Worm (Caenorhabditis elegans) whole organism, L1 larva: ENCODE measurements around the gene grl-31.
"Not testable (repeated sequence)": the region's sequence is repeated elsewhere in the genome, so short reads cannot be mapped to it uniquely, and the experiment has no call there.

Experiments
- C16A3.4 ChIP-seq: fragments of 150-350 bp; optimal IDR thresholded peaks from 2 replicates; lab custom pipeline; 2014; ENCODE audit warnings: missing biosample characterization, missing genetic modification characterization
- C34B4.2 ChIP-seq: sonication (generic microtip); optimal IDR thresholded peaks from 2 replicates; lab custom pipeline; 2017; ENCODE audit warnings: mild to moderate bottlenecking, missing genetic modification characterization, missing compliant biosample characterization
- Y116A8C.19 ChIP-seq: sonication (generic microtip); optimal IDR thresholded peaks from 2 replicates; lab custom pipeline; 2016; ENCODE audit warnings: missing compliant biosample characterization, missing genetic modification characterization, borderline replicate concordance
- alr-1 ChIP-seq: fragments of 200-800 bp; sonication (Bioruptor generic); optimal IDR thresholded peaks from 2 replicates; lab custom pipeline; 2018; ENCODE audit warnings: borderline replicate concordance, mild to moderate bottlenecking, missing genetic modification characterization, missing compliant biosample characterization
- aly-2 ChIP-seq: fragments of 150-350 bp; optimal IDR thresholded peaks from 2 replicates; lab custom pipeline; 2014; ENCODE audit warnings: missing biosample characterization, missing genetic modification characterization
- blmp-1 ChIP-seq: fragments of 150-350 bp; optimal IDR thresholded peaks from 2 replicates; lab custom pipeline; 2014; ENCODE audit warnings: missing biosample characterization, missing genetic modification characterization
- ceh-8 ChIP-seq: fragments of 200-800 bp; sonication (Bioruptor generic); optimal IDR thresholded peaks from 2 replicates; lab custom pipeline; 2018; ENCODE audit warnings: mild to moderate bottlenecking, missing genetic modification characterization, moderate library complexity, missing compliant biosample characterization
- ces-1 ChIP-seq: fragments of 150-350 bp; optimal IDR thresholded peaks from 2 replicates; lab custom pipeline; 2014; ENCODE audit warnings: missing biosample characterization, missing genetic modification reagents, missing genetic modification characterization
- efl-3 ChIP-seq: fragments of 200-800 bp; sonication (Bioruptor generic); optimal IDR thresholded peaks from 2 replicates; lab custom pipeline; 2018; ENCODE audit warnings: mild to moderate bottlenecking, missing genetic modification characterization, missing compliant biosample characterization
- egl-13 ChIP-seq: sonication (generic microtip); optimal IDR thresholded peaks from 2 replicates; lab custom pipeline; 2016; ENCODE audit warnings: missing genotype, missing genetic modification reagents, missing genetic modification characterization, missing compliant biosample characterization
- elt-2 ChIP-seq: sonication (generic microtip); optimal IDR thresholded peaks from 2 replicates; lab custom pipeline; 2016; ENCODE audit warnings: missing genetic modification characterization, mild to moderate bottlenecking, inconsistent platforms, missing compliant biosample characterization, missing genetic modification reagents
- elt-3 ChIP-seq, 6 experiments: fragments of 150-350 bp in 1 of 6; sonication (generic microtip); optimal IDR thresholded peaks; 2 replicates each; lab custom pipeline; 2017 to 2018; ENCODE audit warnings: missing biosample characterization in 6 of 6, missing genetic modification characterization in 6 of 6, inconsistent platforms in 1 of 6
- ets-5 ChIP-seq: fragments of 200-800 bp; sonication (Bioruptor generic); IDR thresholded peaks from 2 replicates; pipeline ENCODE4 v1.3.6; 2022; ENCODE audit warnings: missing genetic modification characterization, missing compliant biosample characterization
- fkh-10 ChIP-seq: sonication (generic microtip); optimal IDR thresholded peaks from 2 replicates; lab custom pipeline; 2017; ENCODE audit warnings: missing biosample characterization, missing genetic modification reagents, missing genetic modification characterization
- fkh-4 ChIP-seq: sonication (generic microtip); optimal IDR thresholded peaks from 2 replicates; lab custom pipeline; 2016; ENCODE audit warnings: missing compliant biosample characterization, missing genetic modification characterization, borderline replicate concordance
- fkh-8 ChIP-seq: sonication (generic microtip); optimal IDR thresholded peaks from 2 replicates; lab custom pipeline; 2016; ENCODE audit warnings: mild to moderate bottlenecking, missing genetic modification characterization, missing compliant biosample characterization
- hlh-4 ChIP-seq: sonication (generic microtip); optimal IDR thresholded peaks from 2 replicates; lab custom pipeline; 2016; ENCODE audit warnings: mild to moderate bottlenecking, missing genetic modification characterization, missing compliant biosample characterization
- hpl-2 ChIP-seq: fragments of 150-350 bp; optimal IDR thresholded peaks from 2 replicates; lab custom pipeline; 2014; ENCODE audit warnings: missing biosample characterization, missing genetic modification reagents, missing genetic modification characterization
- jun-1 ChIP-seq: fragments of 150-350 bp; optimal IDR thresholded peaks from 2 replicates; lab custom pipeline; 2014; ENCODE audit warnings: missing biosample characterization, missing genetic modification reagents, missing genetic modification characterization
- lin-14 ChIP-seq: fragments of 200-800 bp; sonication (Bioruptor generic); optimal IDR thresholded peaks from 2 replicates; lab custom pipeline; 2018; ENCODE audit warnings: mild to moderate bottlenecking, missing genetic modification characterization, moderate library complexity, missing compliant biosample characterization
- lin-15B ChIP-seq: fragments of 150-350 bp; sonication (generic microtip); optimal IDR thresholded peaks from 3 replicates; lab custom pipeline; 2014; ENCODE audit warnings: missing biosample characterization, missing genetic modification characterization
- lin-35 ChIP-seq, 2 experiments: fragments of 150-350 bp; optimal IDR thresholded peaks; 2 replicates each; lab custom pipeline; 2014; ENCODE audit warnings: missing biosample characterization in 2 of 2, missing genetic modification characterization in 2 of 2, missing genetic modification reagents in 2 of 2
- lir-3 ChIP-seq: sonication (generic microtip); optimal IDR thresholded peaks from 2 replicates; lab custom pipeline; 2016; ENCODE audit warnings: mild to moderate bottlenecking, missing genetic modification characterization, moderate library complexity, missing compliant biosample characterization; ENCODE audit not compliant: poor library complexity
- lsy-2 ChIP-seq, 2 experiments: fragments of 150-350 bp; optimal IDR thresholded peaks; 2 replicates each; lab custom pipeline; 2014; ENCODE audit warnings: missing biosample characterization in 2 of 2, missing genetic modification characterization in 2 of 2
- mab-9 ChIP-seq: fragments of 200-800 bp; sonication (Bioruptor generic); IDR thresholded peaks from 2 replicates; pipeline ENCODE4 v1.3.6; 2022; ENCODE audit warnings: missing genetic modification reagents, missing genetic modification characterization, missing compliant biosample characterization
- mef-2 ChIP-seq: fragments of 150-350 bp; optimal IDR thresholded peaks from 2 replicates; lab custom pipeline; 2014; ENCODE audit warnings: missing biosample characterization, missing genetic modification characterization
- nhr-20 ChIP-seq: sonication (generic microtip); optimal IDR thresholded peaks from 2 replicates; lab custom pipeline; 2016; ENCODE audit warnings: mild to moderate bottlenecking, missing genetic modification characterization, missing compliant biosample characterization
- nhr-77 ChIP-seq: fragments of 150-350 bp; optimal IDR thresholded peaks from 2 replicates; lab custom pipeline; 2014; ENCODE audit warnings: missing biosample characterization, missing genetic modification characterization
- nhr-84 ChIP-seq: sonication (generic microtip); optimal IDR thresholded peaks from 2 replicates; lab custom pipeline; 2017; ENCODE audit warnings: missing biosample characterization, missing genetic modification characterization
- pag-3 ChIP-seq: sonication (generic microtip); optimal IDR thresholded peaks from 2 replicates; lab custom pipeline; 2017; ENCODE audit warnings: missing genetic modification characterization, mild to moderate bottlenecking, missing compliant biosample characterization, antibody characterized with exemption, borderline replicate concordance; ENCODE audit not compliant: insufficient read depth
- pqm-1 ChIP-seq: sonication (generic microtip); optimal IDR thresholded peaks from 3 replicates; lab custom pipeline; 2017; ENCODE audit warnings: missing biosample characterization, missing genetic modification characterization
- rnt-1 ChIP-seq: sonication (generic microtip); optimal IDR thresholded peaks from 2 replicates; lab custom pipeline; 2016; ENCODE audit warnings: mild to moderate bottlenecking, missing genetic modification characterization, moderate library complexity, missing compliant biosample characterization
- snu-23 ChIP-seq: sonication (generic microtip); optimal IDR thresholded peaks from 2 replicates; lab custom pipeline; 2016; ENCODE audit warnings: missing genetic modification characterization, missing compliant biosample characterization
- sptf-1 ChIP-seq: fragments of 150-350 bp; optimal IDR thresholded peaks from 2 replicates; lab custom pipeline; 2014; ENCODE audit warnings: missing biosample characterization, missing genetic modification characterization
- tlp-1 ChIP-seq: fragments of 150-350 bp; optimal IDR thresholded peaks from 2 replicates; lab custom pipeline; 2014; ENCODE audit warnings: missing biosample characterization, missing genetic modification characterization
- unc-62 ChIP-seq: fragments of 150-350 bp; optimal IDR thresholded peaks from 2 replicates; lab custom pipeline; 2014; ENCODE audit warnings: missing biosample characterization, missing genetic modification reagents, missing genetic modification characterization
- unc-98 ChIP-seq: fragments of 200-800 bp; sonication (Bioruptor generic); IDR thresholded peaks from 2 replicates; pipeline ENCODE4 v1.3.6; 2022; ENCODE audit warnings: missing genetic modification characterization, missing compliant biosample characterization
- zag-1 ChIP-seq: fragments of 150-350 bp; optimal IDR thresholded peaks from 2 replicates; lab custom pipeline; 2014; ENCODE audit warnings: missing biosample characterization, missing genetic modification characterization
- zip-4 ChIP-seq: fragments of 200-800 bp; sonication (Bioruptor generic); optimal IDR thresholded peaks from 2 replicates; lab custom pipeline; 2018; ENCODE audit warnings: mild to moderate bottlenecking, missing genetic modification characterization, moderate library complexity, missing compliant biosample characterization
- ztf-11 ChIP-seq, 2 experiments: sonication (generic microtip); optimal IDR thresholded peaks; 2 replicates each; lab custom pipeline; 2016 to 2017; ENCODE audit warnings: missing genetic modification characterization in 2 of 2, missing biosample characterization in 1 of 2, missing compliant biosample characterization in 1 of 2
- ztf-4 ChIP-seq: fragments of 150-350 bp; optimal IDR thresholded peaks from 2 replicates; lab custom pipeline; 2014; ENCODE audit warnings: missing biosample characterization, missing genetic modification characterization

Gene grl-31

ce11 chrV:3606391-3606790, 48.8 kb upstream of the grl-31 start (continued):
- no peak for TF ChIP-seq unc-98 (GFP tag; lab: Robert Waterston, UW)
- no peak for TF ChIP-seq hlh-4 (tag; lab: Kevin White, UChicago)
- no peak for TF ChIP-seq nhr-84 (tag; lab: Kevin White, UChicago)
- TF ChIP-seq pqm-1: no peak
- TF ChIP-seq, all 84 proteins: peak for 10

- TF ChIP-seq zip-4 (GFP tag; lab: Kevin White, UChicago): no peak
- no peak for TF ChIP-seq aly-2
- no peak for TF ChIP-seq tlp-1 (tag; lab: Kevin White, UChicago)
- TF ChIP-seq snu-23 (GFP tag; lab: Kevin White, UChicago): no peak
- no peak for TF ChIP-seq hpl-2 (GFP tag; lab: Kevin White, UChicago)
- TF ChIP-seq sptf-1 (tag; lab: Kevin White, UChicago): no peak
- no peak for TF ChIP-seq mef-2 (tag; lab: Kevin White, UChicago)
- no peak for TF ChIP-seq lin-15B (tag; lab: Kevin White, UChicago)
- TF ChIP-seq jun-1 (tag; lab: Kevin White, UChicago): no peak
- TF ChIP-seq fkh-10 (GFP tag; lab: Kevin White, UChicago): no peak
- TF ChIP-seq efl-3 (GFP tag; lab: Kevin White, UChicago): no peak
- no peak for TF ChIP-seq alr-1
- no peak for TF ChIP-seq ceh-8
- TF ChIP-seq hlh-4 (tag; lab: Kevin White, UChicago): no peak
- no peak for TF ChIP-seq fkh-8 (tag; lab: Kevin White, UChicago)
- no peak for TF ChIP-seq lir-3
Observed at ce11 chrV:3605325-3605724, 47.7 kb upstream of the grl-31 start, which contains the start of gene T22F3.8. Gene T22F3.8, minus strand, starts transcription at chrV:3605425.

ce11 chrV:3600570-3600969, 43.0 kb upstream of the grl-31 start, which contains the start of gene T22F3.7:
Gene T22F3.7, minus strand, starts transcription at chrV:3600670.
- TF ChIP-seq mab-9 (GFP tag; lab: Robert Waterston, UW): no peak

- TF ChIP-seq rnt-1, C16A3.4, C34B4.2 (tag; lab: Kevin White, UChicago): not testable (repeated sequence)
Observed at ce11 chrV:3597052-3597451, 39.5 kb upstream of the grl-31 start, which contains the start of gene srh-212. Gene srh-212, minus strand, starts transcription at chrV:3597152.

- TF ChIP-seq Y116A8C.19 (tag; lab: Kevin White, UChicago): no peak
- TF ChIP-seq ztf-4 (tag; lab: Kevin White, UChicago): no peak
- no peak for TF ChIP-seq unc-62 (GFP tag; lab: Kevin White, UChicago)
Observed at ce11 chrV:3594936-3595335, 37.4 kb upstream of the grl-31 start, which contains the start of gene srh-213. Gene srh-213, minus strand, starts transcription at chrV:3595036.

- no peak for TF ChIP-seq elt-3 (tag; optimal IDR thresholded peaks at IDR 0.05; lab: Kevin White, UChicago)
- TF ChIP-seq lin-35 (GFP tag; optimal IDR thresholded peaks at IDR 0.05; lab: Kevin White, UChicago): no peak
- no peak for TF ChIP-seq ets-5
- TF ChIP-seq blmp-1 (tag; lab: Kevin White, UChicago): no peak
- no peak for TF ChIP-seq elt-2 (tag; lab: Kevin White, UChicago)
- TF ChIP-seq unc-98 (GFP tag; lab: Robert Waterston, UW): no peak
- TF ChIP-seq nhr-77 (tag; lab: Kevin White, UChicago): no peak
- TF ChIP-seq C34B4.2 (tag; lab: Kevin White, UChicago): no peak
- TF ChIP-seq fkh-10 (GFP tag; lab: Kevin White, UChicago): no peak
- TF ChIP-seq ztf-11 (tag; optimal IDR thresholded peaks at IDR 0.05; lab: Kevin White, UChicago): no peak
- TF ChIP-seq nhr-20: no peak
- no peak for TF ChIP-seq lin-14
- TF ChIP-seq lsy-2 (tag; optimal IDR thresholded peaks at IDR 0.05; lab: Kevin White, UChicago): no peak
- no peak for TF ChIP-seq egl-13 (tag; lab: Kevin White, UChicago)
- TF ChIP-seq fkh-4 (tag; lab: Kevin White, UChicago): no peak
- no peak for TF ChIP-seq zag-1 (tag; lab: Kevin White, UChicago)
- TF ChIP-seq lin-15B (tag; lab: Kevin White, UChicago): no peak
- TF ChIP-seq pag-3 (tag; lab: Kevin White, UChicago): no peak
- no peak for TF ChIP-seq ces-1
Observed at ce11 chrV:3592099-3592498, 34.5 kb upstream of the grl-31 start, which contains the start of gene T22F3.12. Gene T22F3.12, minus strand, starts transcription at chrV:3592199.
